Worm (Caenorhabditis elegans): ENCODE measurements around the gene kvs-3.
"Not testable (repeated sequence)": the region's sequence is repeated elsewhere in the genome, so short reads cannot be mapped to it uniquely, and the experiment has no call there.

The kvs-3 gene

DNA sequence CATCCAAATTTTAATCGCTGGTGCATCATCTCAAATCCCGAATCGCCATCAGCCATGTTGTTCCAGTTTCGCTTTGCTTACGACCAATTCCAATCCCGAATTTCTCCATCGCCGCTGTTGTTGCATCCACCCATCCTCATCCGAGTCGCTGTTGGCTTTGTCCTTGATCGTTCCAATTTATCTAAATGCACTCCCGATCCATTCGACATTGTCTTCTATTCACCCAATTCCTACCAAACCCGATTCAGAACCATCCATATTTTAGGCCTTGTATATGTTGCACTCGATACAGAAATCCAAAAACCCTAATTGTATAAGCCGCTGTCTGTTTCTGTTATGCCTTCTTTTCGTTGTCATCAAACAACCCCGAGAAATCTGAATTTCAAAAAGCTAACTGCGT is 22.2 kb downstream of the kvs-3 start (continued):
- TF ChIP-seq madf-9 (GFP tag; conservative IDR thresholded peaks at IDR 0.05) (peak; percentile 45; the same call in 1 of the 2 replicates), hlh-11 (tag; optimal IDR thresholded peaks at IDR 0.05) (no peak), nhr-25 (tag; optimal IDR thresholded peaks at IDR 0.05; ENCODE audit: borderline replicate concordance, insufficient read depth) (no peak), arid-1 (GFP tag; conservative IDR thresholded peaks at IDR 0.05) (0 out of 2 replicates have a peak, but pooled peaks have one; percentile 50), mes-2 (tag; optimal IDR thresholded peaks at IDR 0.05; ENCODE audit: poor library complexity, severe bottlenecking) (no peak), zag-1 (tag; optimal IDR thresholded peaks at IDR 0.05) (no peak), lin-15B (tag; optimal IDR thresholded peaks at IDR 0.05) (no peak), ctbp-1 (GFP tag; IDR thresholded peaks at IDR 0.05) (no peak; the same call in 1 of the 2 replicates), aha-1 (tag) (peak; percentile 76), ceh-20 (GFP tag; IDR thresholded peaks at IDR 0.05) (peak; percentile 92), R02D3.7 (tag; optimal IDR thresholded peaks at IDR 0.05) (no peak), zip-11 (GFP tag; IDR thresholded peaks at IDR 0.05) (no peak), Y105C5A.15 (GFP tag; IDR thresholded peaks at IDR 0.05) (no peak), tag-97 (GFP tag; IDR thresholded peaks at IDR 0.05) (no peak), Y75B8A.6 (GFP tag; IDR thresholded peaks at IDR 0.05) (no peak; the same call in 1 of the 2 replicates), ztf-7 (tag; optimal IDR thresholded peaks at IDR 0.05) (no peak), F10B5.3 (tag; optimal IDR thresholded peaks at IDR 0.05) (no peak), Y48G9A.11 (GFP tag; IDR thresholded peaks at IDR 0.05) (peak; percentile 58), lin-38 (GFP tag; IDR thresholded peaks at IDR 0.05) (peak; percentile 78), mdl-1 (tag; optimal IDR thresholded peaks at IDR 0.05) (no peak), T26A8.4 (GFP tag; IDR thresholded peaks at IDR 0.05) (peak; percentile 97), vab-7 (GFP tag; IDR thresholded peaks at IDR 0.05) (peak; percentile 58), ama-1 (optimal IDR thresholded peaks at IDR 0.05) (peak; percentile 24), F37D6.2 (tag; optimal IDR thresholded peaks at IDR 0.05) (no peak), T20F7.1 (GFP tag; optimal IDR thresholded peaks at IDR 0.05) (no peak), duxl-1 (tag; optimal IDR thresholded peaks at IDR 0.05; ENCODE audit: poor library complexity) (no peak), sdz-12 (GFP tag; optimal IDR thresholded peaks at IDR 0.05) (peak; percentile 82), daf-8 (GFP tag; IDR thresholded peaks at IDR 0.05) (no peak), cey-2 (tag; optimal IDR thresholded peaks at IDR 0.05; ENCODE audit: borderline replicate concordance, insufficient read depth) (no peak), mxl-2 (GFP tag; conservative IDR thresholded peaks at IDR 0.05) (peak; percentile 59; the same call in 1 of the 2 replicates), dmd-6 (GFP tag; IDR thresholded peaks at IDR 0.05) (no peak; the same call in none of the 2 replicates)

DNA sequence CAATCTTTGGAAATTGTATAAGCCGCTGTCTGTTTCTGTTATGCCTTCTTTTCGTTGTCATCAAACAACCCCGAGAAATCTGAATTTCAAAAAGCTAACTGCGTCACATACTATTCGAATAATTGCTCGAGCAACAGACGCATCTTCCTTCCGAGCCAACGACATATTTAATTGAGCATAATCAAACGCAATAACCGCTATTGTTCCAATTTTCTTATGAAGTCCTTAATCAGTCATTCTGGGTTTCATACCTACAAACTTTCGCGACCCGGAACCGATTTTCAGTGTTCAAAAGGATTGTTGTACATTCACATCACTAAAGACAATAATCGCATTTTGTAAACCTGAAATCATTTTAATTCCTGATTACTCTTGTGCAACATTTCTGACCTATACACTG is 23.7 kb downstream of the kvs-3 start:
- TF ChIP-seq hmg-1.1 (GFP tag; IDR thresholded peaks at IDR 0.05) (peak; percentile 66), Y48G9A.11 (GFP tag; IDR thresholded peaks at IDR 0.05) (peak; percentile 75), egl-43 (GFP tag; IDR thresholded peaks at IDR 0.05) (peak; percentile 83), lin-1 (GFP tag; IDR thresholded peaks at IDR 0.05) (peak; percentile 90), dmd-9 (GFP tag; IDR thresholded peaks at IDR 0.05) (0 out of 2 replicates have a peak, but pooled peaks have one; percentile 50), Y75B8A.6 (GFP tag; IDR thresholded peaks at IDR 0.05) (peak; percentile 86; the same call in 1 of the 2 replicates), lin-38 (GFP tag; IDR thresholded peaks at IDR 0.05) (peak; percentile 81), lim-7 (GFP tag; IDR thresholded peaks at IDR 0.05) (peak; percentile 77), madf-9 (GFP tag; conservative IDR thresholded peaks at IDR 0.05) (peak; percentile 74), ceh-20 (GFP tag; IDR thresholded peaks at IDR 0.05) (peak; percentile 87), php-3 (GFP tag; IDR thresholded peaks at IDR 0.05) (peak; percentile 85), T26A8.4 (GFP tag; IDR thresholded peaks at IDR 0.05) (peak; percentile 94), F26F4.8 (GFP tag; conservative IDR thresholded peaks at IDR 0.05) (0 out of 2 replicates have a peak, but pooled peaks have one; percentile 40), arid-1 (GFP tag; conservative IDR thresholded peaks at IDR 0.05) (peak; percentile 80), snpc-1.2 (GFP tag; IDR thresholded peaks at IDR 0.05) (peak; percentile 76), mdt-29 (GFP tag; IDR thresholded peaks at IDR 0.05) (peak; percentile 58), nhr-42 (GFP tag; IDR thresholded peaks at IDR 0.05) (peak; percentile 70), daf-19 (GFP tag; conservative IDR thresholded peaks at IDR 0.05) (peak; percentile 67; the same call in 1 of the 2 replicates), dmd-8 (GFP tag; IDR thresholded peaks at IDR 0.05) (peak; percentile 72; the same call in 1 of the 2 replicates), madf-5 (GFP tag; IDR thresholded peaks at IDR 0.05) (0 out of 4 replicates have a peak, but pooled peaks of 1 of the 2 experiments have one; percentile 18), pha-4 (GFP tag; IDR thresholded peaks at IDR 0.05) (peak; percentile 87; the same call in 1 of the 2 replicates), zfp-3 (GFP tag; conservative IDR thresholded peaks at IDR 0.05) (peak; percentile 98), saeg-2 (GFP tag; IDR thresholded peaks at IDR 0.05) (peak; percentile 90), F44E2.7 (GFP tag; IDR thresholded peaks at IDR 0.05) (peak; percentile 85; the same call in 1 of the 2 replicates)
- TF ChIP-seq pha-4 (tag; optimal IDR thresholded peaks at IDR 0.05) = not testable (repeated sequence)

Data from whole organism, L4 larva.